Worm (Caenorhabditis elegans): ENCODE data around the gene ZC395.4.

ZC395.4 gene

ce11 chrIII:5229511-5230250, 40.2 kb upstream of the ZC395.4 start:
- peak; percentile 82 for TF ChIP-seq aha-1 (tag)
- peak; percentile 75 for TF ChIP-seq aly-2 (tag; optimal IDR thresholded peaks at IDR 0.05)
- no peak for TF ChIP-seq lin-38 (GFP tag; IDR thresholded peaks at IDR 0.05)
- TF ChIP-seq D1046.2 (GFP tag; IDR thresholded peaks at IDR 0.05): 0 out of 2 replicates have a peak, but pooled peaks have one; percentile 20
- no peak for TF ChIP-seq Y75B8A.6 (GFP tag; IDR thresholded peaks at IDR 0.05)
- no peak for TF ChIP-seq nhr-11 (tag; optimal IDR thresholded peaks at IDR 0.05)
- no peak for TF ChIP-seq lin-1 (GFP tag; IDR thresholded peaks at IDR 0.05)
- TF ChIP-seq ceh-32 (tag; optimal IDR thresholded peaks at IDR 0.05; ENCODE audit: poor library complexity): no peak
- no peak for TF ChIP-seq F10B5.3 (tag; optimal IDR thresholded peaks at IDR 0.05)
- TF ChIP-seq mep-1 (tag; optimal IDR thresholded peaks at IDR 0.05): no peak

- TF ChIP-seq ztf-7 (tag; optimal IDR thresholded peaks at IDR 0.05): no peak
- no peak for TF ChIP-seq ceh-28 (tag; optimal IDR thresholded peaks at IDR 0.05)
- peak; percentile 65; the same call in 1 of the 2 replicates for TF ChIP-seq nhr-42 (GFP tag; IDR thresholded peaks at IDR 0.05)
- TF ChIP-seq hlh-11 (tag; optimal IDR thresholded peaks at IDR 0.05): peak; percentile 51
- peak; percentile 44 for TF ChIP-seq nhr-10 (tag; optimal IDR thresholded peaks at IDR 0.05)
- no peak for TF ChIP-seq hmg-1.1 (GFP tag; IDR thresholded peaks at IDR 0.05)
- TF ChIP-seq madf-9 (GFP tag; conservative IDR thresholded peaks at IDR 0.05): 0 out of 2 replicates have a peak, but pooled peaks have one; percentile 6
- no peak for TF ChIP-seq ZK546.5 (tag; optimal IDR thresholded peaks at IDR 0.05)
- no peak for TF ChIP-seq mdl-1 (tag; optimal IDR thresholded peaks at IDR 0.05)
- peak; percentile 45 for TF ChIP-seq spr-1 (tag; optimal IDR thresholded peaks at IDR 0.05)
- peak; percentile 50 for TF ChIP-seq aha-1 (tag)
- peak; percentile 79 for TF ChIP-seq gei-8 (GFP tag; optimal IDR thresholded peaks at IDR 0.05)
- TF ChIP-seq nhr-11 (tag; optimal IDR thresholded peaks at IDR 0.05): no peak
- peak; percentile 74 for TF ChIP-seq duxl-1 (tag; optimal IDR thresholded peaks at IDR 0.05; ENCODE audit: poor library complexity)
- no peak for TF ChIP-seq tag-97 (GFP tag; IDR thresholded peaks at IDR 0.05)
- peak; percentile 76 for TF ChIP-seq Y105C5A.15 (GFP tag; IDR thresholded peaks at IDR 0.05)
- no peak for TF ChIP-seq nhr-25 (tag; optimal IDR thresholded peaks at IDR 0.05; ENCODE audit: borderline replicate concordance, insufficient read depth)
- TF ChIP-seq ZK337.2 (GFP tag; IDR thresholded peaks at IDR 0.05): no peak
- no peak for TF ChIP-seq daf-12 (tag; optimal IDR thresholded peaks at IDR 0.05)
- TF ChIP-seq arid-1 (GFP tag; conservative IDR thresholded peaks at IDR 0.05): peak; percentile 85
- peak; percentile 0 for TF ChIP-seq dpl-1 (GFP tag; optimal IDR thresholded peaks at IDR 0.05)
- TF ChIP-seq Y48G9A.11 (GFP tag; IDR thresholded peaks at IDR 0.05): peak; percentile 34; the same call in 1 of the 2 replicates
- no peak for TF ChIP-seq egl-27 (tag; optimal IDR thresholded peaks at IDR 0.05)
- peak; percentile 60; the same call in 1 of the 2 replicates for TF ChIP-seq D1046.2 (GFP tag; IDR thresholded peaks at IDR 0.05)
- no peak for TF ChIP-seq saeg-2 (GFP tag; IDR thresholded peaks at IDR 0.05)
- TF ChIP-seq zag-1 (tag; optimal IDR thresholded peaks at IDR 0.05): no peak
- TF ChIP-seq egl-43 (GFP tag; IDR thresholded peaks at IDR 0.05): peak; percentile 72; the same call in 1 of the 2 replicates
- TF ChIP-seq lin-13 (GFP tag; optimal IDR thresholded peaks at IDR 0.05): no peak
- no peak for TF ChIP-seq lin-15B (tag; optimal IDR thresholded peaks at IDR 0.05)
- peak; percentile 67 for TF ChIP-seq tra-1 (GFP tag; IDR thresholded peaks at IDR 0.05)
- TF ChIP-seq aly-2 (tag; optimal IDR thresholded peaks at IDR 0.05): no peak
- TF ChIP-seq unc-62 (GFP tag; optimal IDR thresholded peaks at IDR 0.05 in 1 of 2): no peak
- no peak for TF ChIP-seq unc-62 (tag; optimal IDR thresholded peaks at IDR 0.05)
- TF ChIP-seq dve-1 (tag; optimal IDR thresholded peaks at IDR 0.05; ENCODE audit: insufficient read depth): peak; percentile 61
- TF ChIP-seq snpc-1.2 (GFP tag; IDR thresholded peaks at IDR 0.05): no peak
- no peak for TF ChIP-seq ztf-11 (tag; optimal IDR thresholded peaks at IDR 0.05)
- TF ChIP-seq zfp-2 (tag; optimal IDR thresholded peaks at IDR 0.05): no peak
- peak; percentile 48 for TF ChIP-seq sdz-12 (GFP tag; optimal IDR thresholded peaks at IDR 0.05)
- peak in 1 of 2 experiments; percentile 3 for TF ChIP-seq hif-1 (tag; optimal IDR thresholded peaks at IDR 0.05)
- TF ChIP-seq nhr-6 (tag; optimal IDR thresholded peaks at IDR 0.05): no peak
- peak; percentile 74 for TF ChIP-seq nhr-102 (tag; optimal IDR thresholded peaks at IDR 0.05)
- TF ChIP-seq zip-2 (tag; optimal IDR thresholded peaks at IDR 0.05): no peak
Observed at ce11 chrIII:5230415-5230814, 39.5 kb upstream of the ZC395.4 start, which contains the start of gene prmt-5. Gene prmt-5, plus strand, starts transcription at chrIII:5230555.
